Fruit fly (Drosophila melanogaster): ENCODE results near the gene Lint-1.

dm6 chrX:11140163-11140562 is 9.0 kb upstream of the Lint-1 start, which contains the start of gene ssp7:
- TF ChIP-seq Fer3 (tag; optimal IDR thresholded peaks at IDR 0.05) (no peak), CG10147 (GFP tag; optimal IDR thresholded peaks at IDR 0.05) (no peak), nmo (GFP tag; optimal IDR thresholded peaks at IDR 0.05) (no peak), usp (GFP tag; optimal IDR thresholded peaks at IDR 0.05) (no peak), stwl (tag; optimal IDR thresholded peaks at IDR 0.05) (no peak), ara (GFP tag; IDR thresholded peaks at IDR 0.05) (no peak), CG7987 (GFP tag; optimal IDR thresholded peaks at IDR 0.05) (no peak), CG6175 (GFP tag; IDR thresholded peaks at IDR 0.05) (no peak), dmrt11E (tag; optimal IDR thresholded peaks at IDR 0.05) (no peak)

All from whole organism, embryonic.